Worm (Caenorhabditis elegans): ENCODE data around the gene R04A9.1.

DNA sequence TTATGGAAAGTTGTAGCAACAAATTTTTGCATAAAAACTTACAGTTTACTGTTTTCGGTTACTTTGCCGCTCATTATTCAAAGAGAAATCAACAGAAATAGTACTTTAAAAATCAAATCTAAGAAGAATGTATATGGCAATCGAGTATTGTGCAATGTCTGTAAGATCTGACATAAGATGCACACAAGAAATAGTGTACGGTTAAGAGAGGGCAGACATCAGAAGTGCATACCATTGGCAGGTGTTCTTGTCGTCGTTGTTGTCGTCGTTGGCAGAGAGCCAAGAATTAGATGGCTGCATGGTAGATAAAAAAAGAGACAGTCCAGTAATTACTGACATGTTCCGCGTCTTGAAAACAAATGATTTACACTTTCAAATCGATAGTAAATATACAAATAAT is 10.0 kb upstream of the R04A9.1 start, which contains the start of gene R04A9.7:
- no peak for TF ChIP-seq W03F9.2 (tag; optimal IDR thresholded peaks at IDR 0.05)
- TF ChIP-seq him-1 (tag; optimal IDR thresholded peaks at IDR 0.05), result no peak

Data from whole organism, L4/young adult.